Fruit fly (Drosophila melanogaster): ENCODE measurements around the gene pins.

The pins gene

DNA sequence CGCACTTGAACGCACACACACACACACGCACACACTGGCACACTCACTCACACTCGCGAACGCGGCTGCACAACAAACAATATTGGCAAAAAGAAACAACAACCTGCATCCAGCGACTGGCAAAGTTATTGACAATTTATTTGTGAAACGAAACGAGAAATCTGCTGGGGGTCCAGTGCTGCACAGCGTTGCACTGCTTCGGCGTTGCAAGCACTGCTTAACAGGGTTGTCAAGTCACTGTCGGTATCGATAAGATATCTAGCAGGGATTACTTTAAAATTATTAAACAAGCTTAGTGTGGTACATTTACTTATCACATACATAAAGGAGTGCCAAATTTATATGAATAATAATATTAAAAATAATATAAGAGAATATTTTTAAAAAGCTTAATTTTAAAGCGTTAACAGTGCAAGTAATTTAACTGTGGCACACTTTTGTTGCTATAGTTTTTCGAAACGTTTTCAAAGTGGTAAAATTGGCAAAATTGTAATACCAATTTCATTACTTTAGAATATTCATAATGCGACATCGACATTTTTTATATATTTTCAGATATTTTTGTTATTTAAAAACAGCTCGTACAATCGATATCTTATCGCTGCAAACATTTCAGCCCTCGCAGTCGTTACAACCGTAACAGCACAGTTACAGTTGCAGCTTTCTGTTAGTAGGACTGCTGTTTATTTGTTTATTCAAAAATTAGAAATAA, 24.7 kb downstream of the pins start, which contains the start of the genes dsd and Tusp (continued):
- TF ChIP-seq MTF-1 (GFP tag; optimal IDR thresholded peaks at IDR 0.05; ENCODE audit: borderline replicate concordance) (peak; percentile 36), Hmx (GFP tag; optimal IDR thresholded peaks at IDR 0.05) (no peak), CG17328 (GFP tag; IDR thresholded peaks at IDR 0.05) (peak; percentile 70), CG2129 (GFP tag; IDR thresholded peaks at IDR 0.05; ENCODE audit: partially characterized antibody) (no peak), repo (GFP tag; optimal IDR thresholded peaks at IDR 0.05) (peak; percentile 56), CG17359 (tag; optimal IDR thresholded peaks at IDR 0.05) (peak; percentile 65), Atf3 (GFP tag; optimal IDR thresholded peaks at IDR 0.05) (peak; percentile 58), gsb (GFP tag; IDR thresholded peaks at IDR 0.05) (peak; percentile 46; the same call in 1 of the 2 replicates), Meics (GFP tag; optimal IDR thresholded peaks at IDR 0.05) (peak; percentile 66), CG3281 (GFP tag; optimal IDR thresholded peaks at IDR 0.05) (peak; percentile 57), CG42726 (GFP tag; IDR thresholded peaks at IDR 0.05; ENCODE audit: partially characterized antibody) (0 out of 2 replicates have a peak, but pooled peaks have one; percentile 58), ewg (GFP tag; optimal IDR thresholded peaks at IDR 0.05) (peak; percentile 66), Ada2b (GFP tag; IDR thresholded peaks at IDR 0.05) (peak; percentile 48; the same call in 1 of the 2 replicates), schlank (tag; optimal IDR thresholded peaks at IDR 0.05) (peak; percentile 43), CG14050 (GFP tag; IDR thresholded peaks at IDR 0.05) (peak; percentile 53; the same call in 1 of the 3 replicates), CG7745 (tag; optimal IDR thresholded peaks at IDR 0.05) (no peak), E2f2 (GFP tag; IDR thresholded peaks at IDR 0.05) (peak; percentile 5; the same call in 1 of the 2 replicates), unpg (GFP tag; optimal IDR thresholded peaks at IDR 0.05) (peak; percentile 58), Lpt (GFP tag; optimal IDR thresholded peaks at IDR 0.05) (no peak), CG7357 (GFP tag; IDR thresholded peaks at IDR 0.05) (peak; percentile 46; the same call in 2 of the 3 replicates), CG17912 (GFP tag; optimal IDR thresholded peaks at IDR 0.05) (peak; percentile 11), CG12744 (GFP tag; optimal IDR thresholded peaks at IDR 0.05) (no peak), ara (GFP tag; IDR thresholded peaks at IDR 0.05) (peak; percentile 52; the same call in 1 of the 2 replicates), CG16815 (GFP tag; optimal IDR thresholded peaks at IDR 0.05) (peak; percentile 61), CG11560 (tag; IDR thresholded peaks at IDR 0.05) (no peak), CG30403 (GFP tag; optimal IDR thresholded peaks at IDR 0.05) (peak; percentile 86), peb (GFP tag; IDR thresholded peaks at IDR 0.05) (no peak), CG10267 (tag; optimal IDR thresholded peaks at IDR 0.05) (peak; percentile 91), Lim3 (GFP tag; IDR thresholded peaks at IDR 0.05) (no peak), sug (tag; optimal IDR thresholded peaks at IDR 0.05) (peak; percentile 100), trem (tag; optimal IDR thresholded peaks at IDR 0.05) (peak; percentile 37), CG12942 (GFP tag; optimal IDR thresholded peaks at IDR 0.05) (peak; percentile 79), CG2116 (GFP tag; optimal IDR thresholded peaks at IDR 0.05) (peak; percentile 76), lov (optimal IDR thresholded peaks at IDR 0.05) (no peak), lov (GFP tag; IDR thresholded peaks at IDR 0.05) (peak; percentile 33; the same call in 1 of the 3 replicates), CG10959 (GFP tag; IDR thresholded peaks at IDR 0.05) (0 out of 2 replicates have a peak, but pooled peaks have one; percentile 35), CG9727 (GFP tag; optimal IDR thresholded peaks at IDR 0.05) (peak; percentile 71), Ravus (GFP tag; IDR thresholded peaks at IDR 0.05) (no peak), CG11085 (GFP tag; IDR thresholded peaks at IDR 0.05) (peak; percentile 72), CG8388 (GFP tag; optimal IDR thresholded peaks at IDR 0.05) (peak; percentile 32), Sry-δ (GFP tag; optimal IDR thresholded peaks at IDR 0.05) (peak; percentile 60), CG6272 (GFP tag; IDR thresholded peaks at IDR 0.05) (peak; percentile 68), dpn (GFP tag; optimal IDR thresholded peaks at IDR 0.05) (peak; percentile 74 to 85), toy (GFP tag; IDR thresholded peaks at IDR 0.05) (no peak), danr (GFP tag; IDR thresholded peaks at IDR 0.05) (0 out of 2 replicates have a peak, but pooled peaks have one; percentile 44), CG11093 (GFP tag; IDR thresholded peaks at IDR 0.05) (0 out of 3 replicates have a peak, but pooled peaks have one; percentile 53), Adf1 (GFP tag; IDR thresholded peaks at IDR 0.05) (peak; percentile 33; the same call in 1 of the 2 replicates), NC2β (GFP tag; optimal IDR thresholded peaks at IDR 0.05) (peak; percentile 42), CG10565 (GFP tag; optimal IDR thresholded peaks at IDR 0.05) (no peak), CG12104 (GFP tag; optimal IDR thresholded peaks at IDR 0.05) (peak; percentile 72)

Data from whole organism, embryonic.